Fruit fly (Drosophila melanogaster) whole organism, embryonic: ENCODE results near the gene Inx5.

ENCODE experiments used
- B-H2 ChIP-seq: fragments of 200-800 bp; sonication (Bioruptor generic); optimal IDR thresholded peaks from 2 replicates; lab custom pipeline; 2018; ENCODE audit warnings: missing biosample characterization, mild to moderate bottlenecking, missing genetic modification characterization
- CG10147 ChIP-seq: fragments of 200-800 bp; sonication (Bioruptor generic); optimal IDR thresholded peaks from 2 replicates; lab custom pipeline; 2019; ENCODE audit warnings: missing biosample characterization, mild to moderate bottlenecking, missing genetic modification characterization, moderate library complexity
- CG10366 ChIP-seq: fragments of 200-800 bp; sonication (Bioruptor generic); IDR thresholded peaks from 2 replicates; pipeline ENCODE4 v1.3.6; 2022; ENCODE audit warnings: missing biosample characterization, missing genetic modification characterization
- CG10462 ChIP-seq: fragments of 200-800 bp; sonication (Bioruptor generic); optimal IDR thresholded peaks from 2 replicates; lab custom pipeline; 2016; ENCODE audit warnings: missing biosample characterization, missing genetic modification characterization
- CG11085 ChIP-seq: fragments of 200-800 bp; sonication (Bioruptor generic); IDR thresholded peaks from 2 replicates; pipeline ENCODE4 v1.3.6; 2022; ENCODE audit warnings: missing biosample characterization, missing genetic modification characterization
- CG11504 ChIP-seq: fragments of 200-800 bp; sonication (Bioruptor generic); optimal IDR thresholded peaks from 3 replicates; lab custom pipeline; 2019; ENCODE audit warnings: missing biosample characterization, mild to moderate bottlenecking, missing genetic modification characterization, moderate library complexity
- CG12155 ChIP-seq: fragments of 200-800 bp; sonication (Bioruptor generic); optimal IDR thresholded peaks from 3 replicates; lab custom pipeline; 2016; ENCODE audit warnings: missing biosample characterization, missing genetic modification characterization
- CG12219 ChIP-seq: fragments of 200-800 bp; sonication (Bioruptor generic); optimal IDR thresholded peaks from 3 replicates; lab custom pipeline; 2018; ENCODE audit warnings: missing biosample characterization, mild to moderate bottlenecking, missing genetic modification characterization
- CG12299 ChIP-seq: fragments of 200-800 bp; sonication (Bioruptor generic); optimal IDR thresholded peaks from 2 replicates; lab custom pipeline; 2018; ENCODE audit warnings: missing biosample characterization, mild to moderate bottlenecking, missing genetic modification characterization
- CG12391 ChIP-seq: fragments of 200-800 bp; sonication (Bioruptor generic); optimal IDR thresholded peaks from 3 replicates; lab custom pipeline; 2018; ENCODE audit warnings: missing biosample characterization, mild to moderate bottlenecking, missing genetic modification characterization, moderate library complexity
- CG13775 ChIP-seq: fragments of 200-800 bp; sonication (Bioruptor generic); optimal IDR thresholded peaks from 3 replicates; lab custom pipeline; 2017; ENCODE audit warnings: missing biosample characterization, mild to moderate bottlenecking, missing genetic modification characterization
- CG14965 ChIP-seq: fragments of 200-800 bp; sonication (Bioruptor generic); optimal IDR thresholded peaks from 2 replicates; lab custom pipeline; 2016; ENCODE audit warnings: missing biosample characterization, missing genetic modification characterization, borderline replicate concordance
- CG1529 ChIP-seq: fragments of 200-800 bp; sonication (Bioruptor generic); optimal IDR thresholded peaks from 3 replicates; lab custom pipeline; 2018; ENCODE audit warnings: missing biosample characterization, missing genetic modification characterization
- CG1603 ChIP-seq: fragments of 200-800 bp; sonication (Bioruptor generic); optimal IDR thresholded peaks from 2 replicates; lab custom pipeline; 2019; ENCODE audit warnings: missing biosample characterization, mild to moderate bottlenecking, missing genetic modification characterization, moderate library complexity
- CG17359 ChIP-seq: fragments of 200-800 bp; sonication (Bioruptor generic); optimal IDR thresholded peaks from 3 replicates; lab custom pipeline; 2018; ENCODE audit warnings: missing biosample characterization, mild to moderate bottlenecking, missing genetic modification characterization, moderate library complexity
- CG17385 ChIP-seq: fragments of 200-800 bp; sonication (Bioruptor generic); optimal IDR thresholded peaks from 3 replicates; lab custom pipeline; 2018; ENCODE audit warnings: missing biosample characterization, mild to moderate bottlenecking, missing genetic modification characterization
- CG18476 ChIP-seq: fragments of 200-800 bp; sonication (Bioruptor generic); optimal IDR thresholded peaks from 2 replicates; lab custom pipeline; 2016; ENCODE audit warnings: missing biosample characterization, mild to moderate bottlenecking, missing genetic modification characterization
- CG18764 ChIP-seq: fragments of 200-800 bp; sonication (Bioruptor generic); optimal IDR thresholded peaks from 3 replicates; lab custom pipeline; 2016; ENCODE audit warnings: missing biosample characterization, missing genetic modification characterization
- CG2712 ChIP-seq: fragments of 200-800 bp; optimal IDR thresholded peaks from 3 replicates; lab custom pipeline; 2019; ENCODE audit warnings: missing biosample characterization, mild to moderate bottlenecking, missing genetic modification characterization, moderate library complexity
- CG32772 ChIP-seq: fragments of 200-800 bp; sonication (Bioruptor generic); IDR thresholded peaks from 2 replicates; pipeline ENCODE4 v1.3.6; 2022; ENCODE audit warnings: missing biosample characterization, missing genetic modification characterization
- CG3838 ChIP-seq: fragments of 200-800 bp; sonication (Bioruptor generic); optimal IDR thresholded peaks from 3 replicates; lab custom pipeline; 2016; ENCODE audit warnings: missing biosample characterization, missing genetic modification characterization
- CG4820 ChIP-seq: fragments of 200-800 bp; sonication (Bioruptor generic); optimal IDR thresholded peaks from 3 replicates; lab custom pipeline; 2016; ENCODE audit warnings: missing biosample characterization, missing genetic modification characterization
- CG6654 ChIP-seq: fragments of 200-800 bp; sonication (Bioruptor generic); optimal IDR thresholded peaks from 2 replicates; lab custom pipeline; 2017; ENCODE audit warnings: missing biosample characterization, mild to moderate bottlenecking, missing genetic modification characterization
- CG7357 ChIP-seq: fragments of 200-800 bp; sonication (Bioruptor generic); IDR thresholded peaks from 3 replicates; pipeline ENCODE4 v1.3.6; 2022; ENCODE audit warnings: missing biosample characterization, missing genetic modification characterization
- CG7963 ChIP-seq: fragments of 200-800 bp; sonication (Bioruptor generic); IDR thresholded peaks from 3 replicates; pipeline ENCODE4 v1.3.6; 2022; ENCODE audit warnings: missing biosample characterization, missing genetic modification characterization; ENCODE audit not compliant: partially characterized antibody
- CG9215 ChIP-seq: fragments of 200-800 bp; sonication (Bioruptor generic); IDR thresholded peaks from 2 replicates; pipeline ENCODE4 v1.3.6; 2022; ENCODE audit warnings: missing biosample characterization, missing genetic modification characterization
- CG9437 ChIP-seq: fragments of 200-800 bp; sonication (Bioruptor generic); optimal IDR thresholded peaks from 2 replicates; lab custom pipeline; 2018; ENCODE audit warnings: missing biosample characterization, mild to moderate bottlenecking, missing genetic modification characterization
- CG9609 ChIP-seq: fragments of 200-800 bp; sonication (Bioruptor generic); optimal IDR thresholded peaks from 3 replicates; lab custom pipeline; 2016; ENCODE audit warnings: missing biosample characterization, missing genetic modification characterization
- CoRest ChIP-seq: fragments of 200-800 bp; sonication (Bioruptor generic); optimal IDR thresholded peaks from 3 replicates; lab custom pipeline; 2018; ENCODE audit warnings: missing biosample characterization, mild to moderate bottlenecking, missing genetic modification characterization, moderate library complexity
- D ChIP-seq, 2 experiments: fragments of 200-800 bp in 1 of 2; fragments of >200 bp in 1 of 2; sonication (Bioruptor generic) in 1 of 2; optimal IDR thresholded peaks; 2 replicates in 1 of 2; 3 replicates in 1 of 2; lab custom pipeline; 2017; ENCODE audit warnings: mild to moderate bottlenecking in 1 of 2, missing biosample characterization in 1 of 2, missing genetic modification characterization in 1 of 2, missing genetic modification reagents in 1 of 2
- Dek ChIP-seq: fragments of 200-800 bp; sonication (Bioruptor generic); optimal IDR thresholded peaks from 3 replicates; lab custom pipeline; 2019; ENCODE audit warnings: missing biosample characterization, mild to moderate bottlenecking, missing genetic modification characterization, moderate library complexity
- Dp ChIP-seq: fragments of 200-800 bp; sonication (Bioruptor generic); optimal IDR thresholded peaks from 2 replicates; lab custom pipeline; 2018; ENCODE audit warnings: missing biosample characterization, mild to moderate bottlenecking, missing genetic modification characterization, moderate library complexity
- HLHmδ ChIP-seq: fragments of 200-800 bp; sonication (Bioruptor generic); optimal IDR thresholded peaks from 2 replicates; lab custom pipeline; 2018; ENCODE audit warnings: missing biosample characterization, mild to moderate bottlenecking, missing genetic modification characterization, moderate library complexity
- Hand ChIP-seq: fragments of 200-800 bp; sonication (Bioruptor generic); optimal IDR thresholded peaks from 2 replicates; lab custom pipeline; 2017; ENCODE audit warnings: mild to moderate bottlenecking, missing biosample characterization, missing genetic modification reagents, missing genetic modification characterization
- Hr3 ChIP-seq: fragments of 200-800 bp; sonication (Bioruptor generic); optimal IDR thresholded peaks from 3 replicates; lab custom pipeline; 2016; ENCODE audit warnings: missing biosample characterization, missing genetic modification characterization
- Hsf ChIP-seq: fragments of 200-800 bp; sonication (Bioruptor generic); optimal IDR thresholded peaks from 3 replicates; lab custom pipeline; 2016; ENCODE audit warnings: missing biosample characterization, missing genetic modification characterization
- Sin3A ChIP-seq: fragments of >200 bp; optimal IDR thresholded peaks from 2 replicates; lab custom pipeline; 2018
- Sry-β ChIP-seq: fragments of 200-800 bp; sonication (Bioruptor generic); optimal IDR thresholded peaks from 2 replicates; lab custom pipeline; 2018; ENCODE audit warnings: missing biosample characterization, mild to moderate bottlenecking, missing genetic modification characterization, moderate library complexity
- Taf1 ChIP-seq: fragments of 200-800 bp; sonication (Bioruptor generic); IDR thresholded peaks from 2 replicates; pipeline ENCODE4 v1.3.6; 2022; ENCODE audit warnings: missing biosample characterization, missing genetic modification characterization
- az2 ChIP-seq: fragments of 200-800 bp; sonication (Bioruptor generic); optimal IDR thresholded peaks from 3 replicates; lab custom pipeline; 2016; ENCODE audit warnings: missing biosample characterization, missing genetic modification characterization
- bab2 ChIP-seq: fragments of 200-800 bp; sonication (Bioruptor generic); optimal IDR thresholded peaks from 2 replicates; lab custom pipeline; 2016; ENCODE audit warnings: missing biosample characterization, missing genetic modification characterization
- cad ChIP-seq: fragments of >200 bp; optimal IDR thresholded peaks from 2 replicates; lab custom pipeline; 2017; ENCODE audit warnings: missing biosample characterization, missing genetic modification characterization
- fd64A ChIP-seq: fragments of 200-800 bp; sonication (Bioruptor generic); optimal IDR thresholded peaks from 3 replicates; lab custom pipeline; 2018; ENCODE audit warnings: missing biosample characterization, mild to moderate bottlenecking, missing genetic modification characterization
- gcm ChIP-seq: fragments of 200-800 bp; sonication (Bioruptor generic); optimal IDR thresholded peaks from 2 replicates; lab custom pipeline; 2019; ENCODE audit warnings: missing biosample characterization, mild to moderate bottlenecking, missing genetic modification characterization, moderate library complexity
- gsb-n ChIP-seq: fragments of 200-800 bp; sonication (Bioruptor generic); optimal IDR thresholded peaks from 3 replicates; lab custom pipeline; 2018; ENCODE audit warnings: missing biosample characterization, mild to moderate bottlenecking, missing genetic modification characterization
- ken ChIP-seq: fragments of 200-800 bp; sonication (Bioruptor generic); IDR thresholded peaks from 3 replicates; pipeline ENCODE4 v1.3.6; 2022; ENCODE audit warnings: missing biosample characterization, missing genetic modification characterization
- klu ChIP-seq: fragments of 200-800 bp; sonication (Bioruptor generic); IDR thresholded peaks from 2 replicates; pipeline ENCODE4 v1.3.6; 2022; ENCODE audit warnings: missing biosample characterization, missing genetic modification characterization
- nerfin-1 ChIP-seq: fragments of 200-800 bp; sonication (Bioruptor generic); optimal IDR thresholded peaks from 3 replicates; lab custom pipeline; 2019; ENCODE audit warnings: missing biosample characterization, mild to moderate bottlenecking, missing genetic modification characterization, moderate library complexity
- onecut ChIP-seq: fragments of 200-800 bp; sonication (Bioruptor generic); IDR thresholded peaks from 2 replicates; pipeline ENCODE4 v1.3.6; 2022; ENCODE audit warnings: missing biosample characterization, missing genetic modification characterization
- org-1 ChIP-seq: fragments of 200-800 bp; sonication (Bioruptor generic); optimal IDR thresholded peaks from 2 replicates; lab custom pipeline; 2017; ENCODE audit warnings: missing biosample characterization, missing genetic modification characterization
- pita ChIP-seq: fragments of 200-800 bp; sonication (Bioruptor generic); optimal IDR thresholded peaks from 2 replicates; lab custom pipeline; 2017; ENCODE audit warnings: missing biosample characterization, mild to moderate bottlenecking, missing genetic modification characterization
- schlank ChIP-seq: fragments of 200-800 bp; sonication (Bioruptor generic); optimal IDR thresholded peaks from 2 replicates; lab custom pipeline; 2018; ENCODE audit warnings: missing biosample characterization, mild to moderate bottlenecking, missing genetic modification characterization

Inx5 gene

dm6 chrX:19159942-19160341 is 10.7 kb downstream of the Inx5 start (continued):
- no peak for TF ChIP-seq CG12299
- TF ChIP-seq B-H2 (GFP tag; lab: Kevin White, UChicago), result no peak
- no peak for TF ChIP-seq org-1
- no peak for TF ChIP-seq CG3838
- no peak for TF ChIP-seq CG9437 (GFP tag; lab: Kevin White, UChicago)
- TF ChIP-seq CG6654 (GFP tag; lab: Kevin White, UChicago), result no peak
- no peak for TF ChIP-seq klu (GFP tag; lab: Robert Waterston, UW)
- no peak for TF ChIP-seq CG18764 (GFP tag; lab: Kevin White, UChicago)
- no peak for TF ChIP-seq CG12219 (GFP tag; lab: Kevin White, UChicago)
- TF ChIP-seq Dp (GFP tag; lab: Kevin White, UChicago), result no peak
- no peak for TF ChIP-seq schlank (tag; lab: Kevin White, UChicago)
- no peak for TF ChIP-seq CG10462 (GFP tag; lab: Kevin White, UChicago)
- no peak for TF ChIP-seq pita (GFP tag; lab: Kevin White, UChicago)
- no peak for TF ChIP-seq CG17359
- TF ChIP-seq Hr3 (GFP tag; lab: Kevin White, UChicago), result peak; percentile 23
- no peak for TF ChIP-seq Hand (GFP tag; lab: Kevin White, UChicago)
- TF ChIP-seq CG12155 (GFP tag; lab: Kevin White, UChicago), result no peak
- no peak for TF ChIP-seq Dek
- no peak for TF ChIP-seq CG11085
- no peak for TF ChIP-seq CG1603
- peak; percentile 26 for TF ChIP-seq CG1529
- no peak for TF ChIP-seq bab2
- no peak for TF ChIP-seq CG9215
- TF ChIP-seq Hsf (GFP tag; lab: Kevin White, UChicago), result no peak
- peak; percentile 38 for TF ChIP-seq CG17385 (GFP tag; lab: Kevin White, UChicago)
- no peak for TF ChIP-seq CG32772 (GFP tag; lab: Robert Waterston, UW)
- TF ChIP-seq CG10147 (GFP tag; lab: Kevin White, UChicago), result no peak
- no peak for TF ChIP-seq Taf1
- no peak for TF ChIP-seq Sry-β
- no peak for TF ChIP-seq CG13775
- no peak for TF ChIP-seq ken (GFP tag; lab: Robert Waterston, UW)
- TF ChIP-seq HLHmδ (GFP tag; lab: Kevin White, UChicago), result no peak
- no peak for TF ChIP-seq cad (GFP tag; lab: Kevin White, UChicago)
- peak; percentile 45 for TF ChIP-seq gcm
- TF ChIP-seq CG10366 (GFP tag; lab: Robert Waterston, UW), result no peak
- TF ChIP-seq gsb-n (tag; lab: Kevin White, UChicago), result peak; percentile 20
- peak; percentile 35 for TF ChIP-seq CG12391 (tag; lab: Kevin White, UChicago)
- TF ChIP-seq fd64A, result no peak
- TF ChIP-seq nerfin-1 (tag; lab: Kevin White, UChicago), result no peak
- no peak for TF ChIP-seq D (optimal IDR thresholded peaks at IDR 0.05; lab: Kevin White, UChicago)
- peak; percentile 15 for TF ChIP-seq D (GFP tag; optimal IDR thresholded peaks at IDR 0.05; lab: Kevin White, UChicago)
- no peak for TF ChIP-seq CG7963 (GFP tag; lab: Robert Waterston, UW)
- no peak for TF ChIP-seq CG4820 (GFP tag; lab: Kevin White, UChicago)
- TF ChIP-seq CG18476, result no peak
- peak; percentile 55 for TF ChIP-seq CG11504 (tag; lab: Kevin White, UChicago)
- TF ChIP-seq CG14965 (GFP tag; lab: Kevin White, UChicago), result no peak
- TF ChIP-seq CoRest, result peak; percentile 25
- TF ChIP-seq az2 (GFP tag; lab: Kevin White, UChicago), result peak; percentile 14
- TF ChIP-seq onecut (GFP tag; lab: Robert Waterston, UW), result no peak
- TF ChIP-seq CG7357 (GFP tag; lab: Robert Waterston, UW), result no peak
- no peak for TF ChIP-seq CG9609 (GFP tag; lab: Kevin White, UChicago)
- peak; percentile 41 for TF ChIP-seq CG2712 (tag; lab: Kevin White, UChicago)
- no peak for TF ChIP-seq Sin3A (lab: Kevin White, UChicago)
